Worm (Caenorhabditis elegans): ENCODE results near the gene F44B9.9.

DNA sequence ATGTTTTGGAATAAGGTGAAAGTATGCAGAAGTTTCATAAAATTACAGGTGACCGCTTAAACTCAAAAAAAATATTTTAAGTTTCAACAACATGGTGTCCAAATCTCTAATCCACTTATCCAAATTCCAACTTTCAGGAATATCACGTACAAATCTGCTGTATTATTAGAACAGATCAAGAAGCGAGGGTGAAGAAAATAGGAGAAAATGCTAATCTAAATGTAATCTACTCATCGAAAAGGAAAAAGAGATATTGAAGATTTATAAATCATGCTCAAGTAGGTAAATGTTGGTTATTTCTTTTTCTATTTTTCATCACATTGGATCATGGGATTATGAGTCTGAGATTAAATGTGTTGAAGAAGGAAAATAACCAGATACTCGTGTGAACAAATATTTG is 29.3 kb downstream of the F44B9.9 start:
- TF ChIP-seq unc-62 (GFP tag; optimal IDR thresholded peaks at IDR 0.05 in 1 of 2) (no peak), unc-62 (tag; optimal IDR thresholded peaks at IDR 0.05) (no peak), zip-11 (GFP tag; IDR thresholded peaks at IDR 0.05) (no peak), unc-39 (tag; optimal IDR thresholded peaks at IDR 0.05) (no peak), T26A8.4 (GFP tag; IDR thresholded peaks at IDR 0.05) (no peak), pqm-1 (tag; optimal IDR thresholded peaks at IDR 0.05) (no peak)
